Fruit fly (Drosophila melanogaster) whole organism, adult: ENCODE results near the gene Rbbp5.
A peak's percentile ranks its signal among the peaks of the same experiment; 100 is the strongest.

Experiments used
- CG11617 ChIP-seq: fragments of 200-800 bp; sonication (Bioruptor generic); optimal IDR thresholded peaks from 2 replicates; lab custom pipeline; 2017; ENCODE audit warnings: mild to moderate bottlenecking, missing biosample characterization, missing genetic modification reagents, missing genetic modification characterization
- CG12768 ChIP-seq: fragments of 200-800 bp; sonication (Bioruptor generic); optimal IDR thresholded peaks from 2 replicates; lab custom pipeline; 2017; ENCODE audit warnings: missing biosample characterization, missing genetic modification characterization, mild to moderate bottlenecking, moderate library complexity, missing genetic modification reagents
- CG14711 ChIP-seq: fragments of 200-800 bp; sonication (Bioruptor generic); optimal IDR thresholded peaks from 2 replicates; lab custom pipeline; 2018; ENCODE audit warnings: missing biosample characterization, mild to moderate bottlenecking, missing genetic modification characterization, moderate library complexity
- CG1620 ChIP-seq: fragments of 200-800 bp; sonication (Bioruptor generic); optimal IDR thresholded peaks from 2 replicates; lab custom pipeline; 2016; ENCODE audit warnings: missing biosample characterization, missing genetic modification characterization
- CG33017 ChIP-seq: fragments of 200-800 bp; sonication (Bioruptor generic); optimal IDR thresholded peaks from 2 replicates; lab custom pipeline; 2018; ENCODE audit warnings: missing biosample characterization, mild to moderate bottlenecking, missing genetic modification characterization, moderate library complexity
- CG5204 ChIP-seq: fragments of 200-800 bp; sonication (Bioruptor generic); optimal IDR thresholded peaks from 2 replicates; lab custom pipeline; 2016; ENCODE audit warnings: missing biosample characterization, missing genetic modification characterization
- CG7045 ChIP-seq: fragments of 200-800 bp; sonication (Bioruptor generic); optimal IDR thresholded peaks from 2 replicates; lab custom pipeline; 2017; ENCODE audit warnings: missing biosample characterization, mild to moderate bottlenecking, missing genetic modification characterization
- CG7101 ChIP-seq: fragments of 200-800 bp; sonication (Bioruptor generic); optimal IDR thresholded peaks from 2 replicates; lab custom pipeline; 2018; ENCODE audit warnings: missing biosample characterization, mild to moderate bottlenecking, missing genetic modification characterization, moderate library complexity
- Clk ChIP-seq: fragments of 200-800 bp; sonication (Bioruptor generic); optimal IDR thresholded peaks from 2 replicates; lab custom pipeline; 2017; ENCODE audit warnings: missing biosample characterization, missing genetic modification characterization
- Crg-1 ChIP-seq: fragments of 200-800 bp; sonication (Bioruptor generic); optimal IDR thresholded peaks from 2 replicates; lab custom pipeline; 2016; ENCODE audit warnings: missing biosample characterization, missing genetic modification characterization
- Hr96 ChIP-seq: fragments of 200-800 bp; sonication (Bioruptor generic); optimal IDR thresholded peaks from 2 replicates; lab custom pipeline; 2016; ENCODE audit warnings: missing biosample characterization, missing genetic modification characterization
- Mnt ChIP-seq: fragments of 200-800 bp; sonication (Bioruptor generic); optimal IDR thresholded peaks from 2 replicates; lab custom pipeline; 2016; ENCODE audit warnings: missing biosample characterization, mild to moderate bottlenecking, missing genetic modification characterization
- bab1 ChIP-seq: fragments of 200-800 bp; sonication (Bioruptor generic); optimal IDR thresholded peaks from 3 replicates; lab custom pipeline; 2019; ENCODE audit warnings: missing biosample characterization, mild to moderate bottlenecking, missing genetic modification characterization, moderate library complexity
- cic ChIP-seq: fragments of 200-800 bp; sonication (Bioruptor generic); optimal IDR thresholded peaks from 2 replicates; lab custom pipeline; 2017; ENCODE audit warnings: missing biosample characterization, mild to moderate bottlenecking, missing genetic modification characterization, moderate library complexity
- cnc ChIP-seq, 2 experiments: fragments of >200 bp; optimal IDR thresholded peaks; 2 replicates each; lab custom pipeline; 2017
- kay ChIP-seq: fragments of 200-800 bp; sonication (Bioruptor generic); peaks from one replicate; lab custom pipeline; 2016; ENCODE audit warnings: missing biosample characterization, missing genetic modification characterization, borderline replicate concordance
- ovo ChIP-seq: fragments of 200-800 bp; sonication (Bioruptor generic); optimal IDR thresholded peaks from 2 replicates; lab custom pipeline; 2016; ENCODE audit warnings: missing biosample characterization, missing genetic modification characterization
- pad ChIP-seq: fragments of 200-800 bp; sonication (Bioruptor generic); optimal IDR thresholded peaks from 3 replicates; lab custom pipeline; 2017; ENCODE audit warnings: missing biosample characterization, missing genetic modification characterization, mild to moderate bottlenecking, moderate library complexity, missing genetic modification reagents
- tj ChIP-seq: fragments of 200-800 bp; sonication (Bioruptor generic); optimal IDR thresholded peaks from 3 replicates; lab custom pipeline; 2017; ENCODE audit warnings: missing biosample characterization, mild to moderate bottlenecking, missing genetic modification characterization, moderate library complexity
- toe ChIP-seq: fragments of 200-800 bp; sonication (Bioruptor generic); optimal IDR thresholded peaks from 2 replicates; lab custom pipeline; 2016; ENCODE audit warnings: missing biosample characterization, missing genetic modification characterization

Rbbp5 gene

dm6 chr3L:20347762-20348580 lies at the start of gene Rbbp5, which contains the start of gene eRF1:
TSS of gene Rbbp5 (minus strand) at chr3L:20347942.
TSS of gene eRF1 (plus strand) at chr3L:20348355.
- TF ChIP-seq CG7045 (GFP tag; lab: Kevin White, UChicago) (peak; percentile 65), ovo (peak; percentile 52), CG11617 (GFP tag; lab: Kevin White, UChicago) (peak; percentile 67), CG7101 (tag; lab: Kevin White, UChicago) (peak; percentile 82), CG33017 (tag; lab: Kevin White, UChicago) (peak; percentile 36), tj (GFP tag; lab: Kevin White, UChicago) (peak; percentile 52), kay (no peak), cnc (optimal IDR thresholded peaks at IDR 0.05; lab: Kevin White, UChicago) (no peak), toe (GFP tag; lab: Kevin White, UChicago) (no peak), pad (GFP tag; lab: Kevin White, UChicago) (no peak), CG12768 (peak; percentile 48), bab1 (GFP tag; lab: Kevin White, UChicago) (peak; percentile 73), Crg-1 (peak; percentile 66), cic (GFP tag; lab: Kevin White, UChicago) (no peak), CG1620 (GFP tag; lab: Kevin White, UChicago) (peak; percentile 76), CG14711 (peak; percentile 79), Clk (GFP tag; lab: Kevin White, UChicago) (peak; percentile 9), CG5204 (GFP tag; lab: Kevin White, UChicago) (no peak), Mnt (GFP tag; lab: Kevin White, UChicago) (peak; percentile 93), Hr96 (GFP tag; lab: Kevin White, UChicago) (peak; percentile 37)

dm6 chr3L:20396047-20396446 lies 48.3 kb upstream of the Rbbp5 start:
- no peak for TF ChIP-seq CG1620 (GFP tag; lab: Kevin White, UChicago)
- TF ChIP-seq kay = peak; percentile 95

dm6 chr3L:20395257-20395909 lies 47.6 kb upstream of the Rbbp5 start:
- TF ChIP-seq CG7101 (tag; lab: Kevin White, UChicago) = peak; percentile 66
- TF ChIP-seq tj (GFP tag; lab: Kevin White, UChicago) = peak; percentile 95
- TF ChIP-seq CG14711 = no peak
- TF ChIP-seq CG7045 (GFP tag; lab: Kevin White, UChicago) = peak; percentile 30
- peak; percentile 60 for TF ChIP-seq CG33017 (tag; lab: Kevin White, UChicago)
- TF ChIP-seq pad (GFP tag; lab: Kevin White, UChicago) = peak; percentile 50
- peak in 1 of 2 experiments; percentile 29 for TF ChIP-seq cnc (optimal IDR thresholded peaks at IDR 0.05; lab: Kevin White, UChicago)
- TF ChIP-seq CG5204 (GFP tag; lab: Kevin White, UChicago) = peak; percentile 38
- no peak for TF ChIP-seq Crg-1
- peak; percentile 18 for TF ChIP-seq Hr96 (GFP tag; lab: Kevin White, UChicago)
- TF ChIP-seq Mnt (GFP tag; lab: Kevin White, UChicago) = peak; percentile 72
- TF ChIP-seq CG11617 (GFP tag; lab: Kevin White, UChicago) = peak; percentile 55
- peak; percentile 46 for TF ChIP-seq Clk (GFP tag; lab: Kevin White, UChicago)
- no peak for TF ChIP-seq toe (GFP tag; lab: Kevin White, UChicago)
- TF ChIP-seq CG1620 (GFP tag; lab: Kevin White, UChicago) = no peak
- no peak for TF ChIP-seq ovo
- TF ChIP-seq kay = peak; percentile 52
- peak; percentile 66 for TF ChIP-seq bab1 (GFP tag; lab: Kevin White, UChicago)
- TF ChIP-seq cic (GFP tag; lab: Kevin White, UChicago) = peak; percentile 94
- TF ChIP-seq CG12768 = peak; percentile 93

- TF ChIP-seq Hr96 (GFP tag; lab: Kevin White, UChicago) (no peak), CG7045 (GFP tag; lab: Kevin White, UChicago) (no peak), pad (GFP tag; lab: Kevin White, UChicago) (peak; percentile 29), CG11617 (GFP tag; lab: Kevin White, UChicago) (no peak), Mnt (GFP tag; lab: Kevin White, UChicago) (no peak), CG12768 (no peak), toe (GFP tag; lab: Kevin White, UChicago) (no peak), CG1620 (GFP tag; lab: Kevin White, UChicago) (peak; percentile 5), tj (GFP tag; lab: Kevin White, UChicago) (peak; percentile 2), ovo (no peak), CG5204 (GFP tag; lab: Kevin White, UChicago) (no peak), Crg-1 (peak; percentile 18), CG7101 (tag; lab: Kevin White, UChicago) (peak; percentile 22), cnc (optimal IDR thresholded peaks at IDR 0.05; lab: Kevin White, UChicago) (no peak), CG33017 (tag; lab: Kevin White, UChicago) (no peak), kay (peak; percentile 49), bab1 (GFP tag; lab: Kevin White, UChicago) (peak; percentile 36), cic (GFP tag; lab: Kevin White, UChicago) (no peak), CG14711 (no peak), Clk (GFP tag; lab: Kevin White, UChicago) (no peak)
These were observed 45.6 kb upstream of the Rbbp5 start, which contains the start of gene CG33969 for dm6 chr3L:20393357-20393756. TSS of gene CG33969 (minus strand) at chr3L:20393553.

- TF ChIP-seq ovo = no peak
- TF ChIP-seq Mnt (GFP tag; lab: Kevin White, UChicago) = peak; percentile 50
- TF ChIP-seq CG5204 (GFP tag; lab: Kevin White, UChicago) = no peak
- TF ChIP-seq pad (GFP tag; lab: Kevin White, UChicago) = no peak
- TF ChIP-seq CG7101 (tag; lab: Kevin White, UChicago) = peak; percentile 41
- TF ChIP-seq cic (GFP tag; lab: Kevin White, UChicago) = peak; percentile 89
- no peak for TF ChIP-seq Clk (GFP tag; lab: Kevin White, UChicago)
- TF ChIP-seq tj (GFP tag; lab: Kevin White, UChicago) = no peak
- peak; percentile 94 for TF ChIP-seq kay
- TF ChIP-seq CG12768 = no peak
- TF ChIP-seq CG14711 = peak; percentile 21
- TF ChIP-seq CG1620 (GFP tag; lab: Kevin White, UChicago) = no peak
- peak; percentile 41 for TF ChIP-seq CG33017 (tag; lab: Kevin White, UChicago)
These were observed 41.2 kb upstream of the Rbbp5 start for dm6 chr3L:20388983-20389382.
